Worm (Caenorhabditis elegans) whole organism, L1 larva: ENCODE measurements around the gene ears-2.
A peak's percentile ranks its signal among the peaks of the same experiment; 100 is the strongest.

Experiments used
- C16A3.4 ChIP-seq: fragments of 150-350 bp; optimal IDR thresholded peaks from 2 replicates; lab custom pipeline; 2014; ENCODE audit warnings: missing biosample characterization, missing genetic modification characterization
- C34B4.2 ChIP-seq: sonication (generic microtip); optimal IDR thresholded peaks from 2 replicates; lab custom pipeline; 2017; ENCODE audit warnings: mild to moderate bottlenecking, missing genetic modification characterization, missing compliant biosample characterization
- F16B12.6 ChIP-seq: fragments of 150-350 bp; optimal IDR thresholded peaks from 2 replicates; lab custom pipeline; 2014; ENCODE audit warnings: missing biosample characterization, missing genetic modification characterization
- Y116A8C.19 ChIP-seq: sonication (generic microtip); optimal IDR thresholded peaks from 2 replicates; lab custom pipeline; 2016; ENCODE audit warnings: missing compliant biosample characterization, missing genetic modification characterization, borderline replicate concordance
- aly-2 ChIP-seq: fragments of 150-350 bp; optimal IDR thresholded peaks from 2 replicates; lab custom pipeline; 2014; ENCODE audit warnings: missing biosample characterization, missing genetic modification characterization
- ama-1 ChIP-seq: fragments of 150-350 bp; optimal IDR thresholded peaks from 2 replicates; lab custom pipeline; 2014
- ceh-82 ChIP-seq, 3 experiments: fragments of 150-350 bp in 1 of 3; sonication (generic microtip) in 2 of 3; optimal IDR thresholded peaks; 2 replicates each; lab custom pipeline; 2014 to 2017; ENCODE audit warnings: missing biosample characterization in 3 of 3, missing genetic modification characterization in 3 of 3
- ceh-88 ChIP-seq: fragments of 200-800 bp; sonication (Bioruptor generic); IDR thresholded peaks from 2 replicates; pipeline ENCODE4 v1.3.6; 2022; ENCODE audit warnings: missing genetic modification characterization, missing compliant biosample characterization
- ceh-90 ChIP-seq: sonication (generic microtip); optimal IDR thresholded peaks from 2 replicates; lab custom pipeline; 2016; ENCODE audit warnings: missing genetic modification characterization, missing compliant biosample characterization
- ces-1 ChIP-seq: fragments of 150-350 bp; optimal IDR thresholded peaks from 2 replicates; lab custom pipeline; 2014; ENCODE audit warnings: missing biosample characterization, missing genetic modification reagents, missing genetic modification characterization
- dpl-1 ChIP-seq, 3 experiments: fragments of 150-350 bp in 2 of 3; sonication (generic microtip) in 1 of 3; optimal IDR thresholded peaks; 2 replicates each; lab custom pipeline; 2014 to 2017; ENCODE audit warnings: missing biosample characterization in 3 of 3, missing genetic modification characterization in 3 of 3, missing genetic modification reagents in 3 of 3
- dsc-1 ChIP-seq: sonication (generic microtip); optimal IDR thresholded peaks from 2 replicates; lab custom pipeline; 2016; ENCODE audit warnings: mild to moderate bottlenecking, missing genetic modification characterization, missing compliant biosample characterization
- efl-1 ChIP-seq, 4 experiments: fragments of 150-350 bp; optimal IDR thresholded peaks in 3 of 4; peaks in 1 of 4; 1 replicate in 1 of 4; 2 replicates in 3 of 4; lab custom pipeline; 2014; ENCODE audit warnings: missing biosample characterization in 2 of 4, missing genetic modification characterization in 2 of 4, missing genetic modification reagents in 2 of 4
- efl-3 ChIP-seq: fragments of 200-800 bp; sonication (Bioruptor generic); optimal IDR thresholded peaks from 2 replicates; lab custom pipeline; 2018; ENCODE audit warnings: mild to moderate bottlenecking, missing genetic modification characterization, missing compliant biosample characterization
- egl-13 ChIP-seq: sonication (generic microtip); optimal IDR thresholded peaks from 2 replicates; lab custom pipeline; 2016; ENCODE audit warnings: missing genotype, missing genetic modification reagents, missing genetic modification characterization, missing compliant biosample characterization
- egl-27 ChIP-seq, 2 experiments: fragments of 150-350 bp in 1 of 2; sonication (generic microtip); optimal IDR thresholded peaks; 3 replicates each; lab custom pipeline; 2017 to 2018; ENCODE audit warnings: missing biosample characterization in 2 of 2, missing genetic modification characterization in 2 of 2, missing genetic modification reagents in 2 of 2
- ets-5 ChIP-seq: fragments of 200-800 bp; sonication (Bioruptor generic); IDR thresholded peaks from 2 replicates; pipeline ENCODE4 v1.3.6; 2022; ENCODE audit warnings: missing genetic modification characterization, missing compliant biosample characterization
- fkh-10 ChIP-seq: sonication (generic microtip); optimal IDR thresholded peaks from 2 replicates; lab custom pipeline; 2017; ENCODE audit warnings: missing biosample characterization, missing genetic modification reagents, missing genetic modification characterization
- hpl-2 ChIP-seq: fragments of 150-350 bp; optimal IDR thresholded peaks from 2 replicates; lab custom pipeline; 2014; ENCODE audit warnings: missing biosample characterization, missing genetic modification reagents, missing genetic modification characterization
- irx-1 ChIP-seq: sonication (generic microtip); optimal IDR thresholded peaks from 2 replicates; lab custom pipeline; 2016; ENCODE audit warnings: missing genetic modification characterization, missing compliant biosample characterization
- isw-1 ChIP-seq: fragments of 200-800 bp; sonication (Bioruptor generic); IDR thresholded peaks from 2 replicates; pipeline ENCODE4 v1.3.6; 2022; ENCODE audit warnings: missing genetic modification characterization, missing compliant biosample characterization
- jun-1 ChIP-seq: fragments of 150-350 bp; optimal IDR thresholded peaks from 2 replicates; lab custom pipeline; 2014; ENCODE audit warnings: missing biosample characterization, missing genetic modification reagents, missing genetic modification characterization
- lin-13 ChIP-seq: fragments of 150-350 bp; optimal IDR thresholded peaks from 2 replicates; lab custom pipeline; 2014; ENCODE audit warnings: missing biosample characterization, missing genetic modification reagents, missing genetic modification characterization
- lin-15B ChIP-seq: fragments of 150-350 bp; sonication (generic microtip); optimal IDR thresholded peaks from 3 replicates; lab custom pipeline; 2014; ENCODE audit warnings: missing biosample characterization, missing genetic modification characterization
- lin-35 ChIP-seq, 2 experiments: fragments of 150-350 bp; optimal IDR thresholded peaks; 2 replicates each; lab custom pipeline; 2014; ENCODE audit warnings: missing biosample characterization in 2 of 2, missing genetic modification characterization in 2 of 2, missing genetic modification reagents in 2 of 2
- lir-3 ChIP-seq: sonication (generic microtip); optimal IDR thresholded peaks from 2 replicates; lab custom pipeline; 2016; ENCODE audit warnings: mild to moderate bottlenecking, missing genetic modification characterization, moderate library complexity, missing compliant biosample characterization; ENCODE audit not compliant: poor library complexity
- lsy-2 ChIP-seq, 2 experiments: fragments of 150-350 bp; optimal IDR thresholded peaks; 2 replicates each; lab custom pipeline; 2014; ENCODE audit warnings: missing biosample characterization in 2 of 2, missing genetic modification characterization in 2 of 2
- mab-9 ChIP-seq: fragments of 200-800 bp; sonication (Bioruptor generic); IDR thresholded peaks from 2 replicates; pipeline ENCODE4 v1.3.6; 2022; ENCODE audit warnings: missing genetic modification reagents, missing genetic modification characterization, missing compliant biosample characterization
- mdl-1 ChIP-seq, 2 experiments: fragments of 150-350 bp; optimal IDR thresholded peaks; 2 replicates each; lab custom pipeline; 2014 to 2017; ENCODE audit warnings: missing biosample characterization in 2 of 2, missing genetic modification characterization in 2 of 2, inconsistent platforms in 1 of 2
- mef-2 ChIP-seq: fragments of 150-350 bp; optimal IDR thresholded peaks from 2 replicates; lab custom pipeline; 2014; ENCODE audit warnings: missing biosample characterization, missing genetic modification characterization
- mep-1 ChIP-seq: fragments of 150-350 bp; optimal IDR thresholded peaks from 2 replicates; lab custom pipeline; 2014; ENCODE audit warnings: missing biosample characterization, missing genetic modification characterization
- nhr-19 ChIP-seq: fragments of 200-800 bp; sonication (Bioruptor generic); conservative IDR thresholded peaks from 2 replicates; pipeline ENCODE4 v1.3.6; 2022; ENCODE audit warnings: missing genetic modification characterization, missing compliant biosample characterization
- nhr-47 ChIP-seq: sonication (generic microtip); optimal IDR thresholded peaks from 2 replicates; lab custom pipeline; 2016; ENCODE audit warnings: mild to moderate bottlenecking, missing genetic modification characterization, moderate library complexity, missing compliant biosample characterization
- nhr-71 ChIP-seq: sonication (generic microtip); optimal IDR thresholded peaks from 2 replicates; lab custom pipeline; 2016; ENCODE audit warnings: mild to moderate bottlenecking, missing genetic modification characterization, moderate library complexity, missing compliant biosample characterization
- nhr-85 ChIP-seq: sonication (generic microtip); peaks from one replicate; lab custom pipeline; 2016; ENCODE audit warnings: missing genetic modification characterization, inconsistent platforms, missing compliant biosample characterization
- nhr-90 ChIP-seq: sonication (generic microtip); optimal IDR thresholded peaks from 2 replicates; lab custom pipeline; 2016; ENCODE audit warnings: mild to moderate bottlenecking, missing genetic modification characterization, missing compliant biosample characterization; ENCODE audit not compliant: poor library complexity
- pax-3 ChIP-seq: fragments of 200-800 bp; sonication (Bioruptor generic); optimal IDR thresholded peaks from 2 replicates; lab custom pipeline; 2018; ENCODE audit warnings: mild to moderate bottlenecking, missing genetic modification characterization, moderate library complexity, missing compliant biosample characterization
- rnt-1 ChIP-seq: sonication (generic microtip); optimal IDR thresholded peaks from 2 replicates; lab custom pipeline; 2016; ENCODE audit warnings: mild to moderate bottlenecking, missing genetic modification characterization, moderate library complexity, missing compliant biosample characterization
- sox-4 ChIP-seq: sonication (generic microtip); optimal IDR thresholded peaks from 2 replicates; lab custom pipeline; 2016; ENCODE audit warnings: missing genetic modification characterization, missing compliant biosample characterization
- sup-37 ChIP-seq: fragments of 200-800 bp; sonication (Bioruptor generic); optimal IDR thresholded peaks from 2 replicates; lab custom pipeline; 2018; ENCODE audit warnings: mild to moderate bottlenecking, missing genetic modification characterization, missing compliant biosample characterization
- swsn-7 ChIP-seq: sonication (generic microtip); optimal IDR thresholded peaks from 2 replicates; lab custom pipeline; 2016; ENCODE audit warnings: missing genetic modification characterization, missing compliant biosample characterization
- tbx-2 ChIP-seq: sonication (generic microtip); optimal IDR thresholded peaks from 2 replicates; lab custom pipeline; 2016; ENCODE audit warnings: missing genetic modification characterization, missing compliant biosample characterization
- tlp-1 ChIP-seq: fragments of 150-350 bp; optimal IDR thresholded peaks from 2 replicates; lab custom pipeline; 2014; ENCODE audit warnings: missing biosample characterization, missing genetic modification characterization
- unc-130 ChIP-seq: fragments of 150-350 bp; optimal IDR thresholded peaks from 2 replicates; lab custom pipeline; 2017; ENCODE audit warnings: missing biosample characterization, missing genetic modification characterization, inconsistent platforms
- unc-62 ChIP-seq: fragments of 150-350 bp; optimal IDR thresholded peaks from 2 replicates; lab custom pipeline; 2014; ENCODE audit warnings: missing biosample characterization, missing genetic modification reagents, missing genetic modification characterization
- unc-86 ChIP-seq: sonication (generic microtip); optimal IDR thresholded peaks from 2 replicates; lab custom pipeline; 2016; ENCODE audit warnings: missing genetic modification characterization, missing compliant biosample characterization
- unc-98 ChIP-seq: fragments of 200-800 bp; sonication (Bioruptor generic); IDR thresholded peaks from 2 replicates; pipeline ENCODE4 v1.3.6; 2022; ENCODE audit warnings: missing genetic modification characterization, missing compliant biosample characterization
- xbp-1 ChIP-seq: sonication (generic microtip); optimal IDR thresholded peaks from 2 replicates; lab custom pipeline; 2016; ENCODE audit warnings: missing genetic modification characterization, missing compliant biosample characterization
- zip-4 ChIP-seq: fragments of 200-800 bp; sonication (Bioruptor generic); optimal IDR thresholded peaks from 2 replicates; lab custom pipeline; 2018; ENCODE audit warnings: mild to moderate bottlenecking, missing genetic modification characterization, moderate library complexity, missing compliant biosample characterization
- ztf-11 ChIP-seq, 2 experiments: sonication (generic microtip); optimal IDR thresholded peaks; 2 replicates each; lab custom pipeline; 2016 to 2017; ENCODE audit warnings: missing genetic modification characterization in 2 of 2, missing biosample characterization in 1 of 2, missing compliant biosample characterization in 1 of 2

The ears-2 gene

ce11 chrIV:419674-420073 is 29.4 kb upstream of the ears-2 start, which contains the start of gene eri-1:
Gene eri-1 (minus strand): TSS chrIV:419958.
- TF ChIP-seq xbp-1: no peak

- TF ChIP-seq efl-3 (GFP tag; lab: Kevin White, UChicago): no peak
- TF ChIP-seq lir-3 (tag; lab: Kevin White, UChicago): peak; percentile 84
- TF ChIP-seq mdl-1 (tag; optimal IDR thresholded peaks at IDR 0.05; lab: Kevin White, UChicago): peak in 1 of 2 experiments; percentile 50
- TF ChIP-seq isw-1: peak; percentile 47
- peak; percentile 17 for TF ChIP-seq lin-15B (tag; lab: Kevin White, UChicago)
- peak; percentile 54 for TF ChIP-seq egl-13 (tag; lab: Kevin White, UChicago)
- TF ChIP-seq unc-98 (GFP tag; lab: Robert Waterston, UW): peak; percentile 71
- TF ChIP-seq egl-27 (tag; optimal IDR thresholded peaks at IDR 0.05; lab: Kevin White, UChicago): peak in 1 of 2 experiments; percentile 50
- peak; percentile 38 to 42 (median 42) for TF ChIP-seq dpl-1 (GFP tag; optimal IDR thresholded peaks at IDR 0.05; lab: Kevin White, UChicago)
- TF ChIP-seq ceh-82 (tag; optimal IDR thresholded peaks at IDR 0.05; lab: Kevin White, UChicago): peak; percentile 3 to 70 (median 64)
- TF ChIP-seq ztf-11 (tag; optimal IDR thresholded peaks at IDR 0.05; lab: Kevin White, UChicago): peak in 1 of 2 experiments; percentile 43
- TF ChIP-seq zip-4 (GFP tag; lab: Kevin White, UChicago): no peak
- peak; percentile 77 for TF ChIP-seq unc-130 (tag; lab: Kevin White, UChicago)
- no peak; the same call in 1 of the 2 replicates for TF ChIP-seq ceh-88
- TF ChIP-seq ces-1: no peak
- peak; percentile 69 for TF ChIP-seq xbp-1
- peak; percentile 54 for TF ChIP-seq dsc-1
- TF ChIP-seq mab-9 (GFP tag; lab: Robert Waterston, UW): no peak
- TF ChIP-seq jun-1 (tag; lab: Kevin White, UChicago): peak; percentile 63
- peak; percentile 36 for TF ChIP-seq aly-2 (tag; lab: Kevin White, UChicago)
- TF ChIP-seq ets-5 (GFP tag; lab: Robert Waterston, UW): no peak
- peak; percentile 41 for TF ChIP-seq Y116A8C.19 (tag; lab: Kevin White, UChicago)
- peak; percentile 82 for TF ChIP-seq tbx-2 (tag; lab: Kevin White, UChicago)
- TF ChIP-seq nhr-71 (tag; lab: Kevin White, UChicago): peak; percentile 90
- TF ChIP-seq irx-1 (tag; lab: Kevin White, UChicago): peak; percentile 35
- TF ChIP-seq mep-1: peak; percentile 86
- TF ChIP-seq tlp-1 (tag; lab: Kevin White, UChicago): no peak
- TF ChIP-seq fkh-10 (GFP tag; lab: Kevin White, UChicago): peak; percentile 5
- TF ChIP-seq rnt-1 (tag; lab: Kevin White, UChicago): peak; percentile 82
- TF ChIP-seq pax-3 (tag; lab: Kevin White, UChicago): peak; percentile 81
- peak; percentile 77 for TF ChIP-seq nhr-90
- TF ChIP-seq hpl-2 (GFP tag; lab: Kevin White, UChicago): no peak
- TF ChIP-seq unc-62 (GFP tag; lab: Kevin White, UChicago): no peak
- TF ChIP-seq C16A3.4: peak; percentile 85
- TF ChIP-seq lin-35 (GFP tag; optimal IDR thresholded peaks at IDR 0.05; lab: Kevin White, UChicago): peak; percentile 74 to 76
- TF ChIP-seq F16B12.6 (tag; lab: Kevin White, UChicago): peak; percentile 25
- peak; percentile 33 for TF ChIP-seq ceh-90 (tag; lab: Kevin White, UChicago)
- peak; percentile 51 for TF ChIP-seq unc-86 (tag; lab: Kevin White, UChicago)
- TF ChIP-seq lsy-2 (tag; optimal IDR thresholded peaks at IDR 0.05; lab: Kevin White, UChicago): peak; percentile 82 to 88
- TF ChIP-seq nhr-19: peak; percentile 73
- TF ChIP-seq lin-13 (GFP tag; lab: Kevin White, UChicago): peak; percentile 69
- TF ChIP-seq sup-37: no peak
- peak; percentile 76 to 84 for TF ChIP-seq efl-1 (optimal IDR thresholded peaks at IDR 0.05; lab: Kevin White, UChicago)
- peak; percentile 41 to 92 for TF ChIP-seq efl-1 (GFP tag; optimal IDR thresholded peaks at IDR 0.05 in 1 of 2; lab: Kevin White, UChicago)
- TF ChIP-seq mef-2 (tag; lab: Kevin White, UChicago): peak; percentile 23
- peak; percentile 78 for TF ChIP-seq nhr-85
- TF ChIP-seq sox-4 (tag; lab: Kevin White, UChicago): peak; percentile 55
- peak; percentile 81 for TF ChIP-seq nhr-47 (tag; lab: Kevin White, UChicago)
- peak; percentile 80 for TF ChIP-seq swsn-7
- no peak for TF ChIP-seq C34B4.2
- TF ChIP-seq ama-1 (lab: Kevin White, UChicago): no peak
Observed at ce11 chrIV:410420-410891, 20.2 kb upstream of the ears-2 start, which contains the start of gene T07A9.12. Gene T07A9.12 (plus strand): TSS chrIV:410867.
